Worm (Caenorhabditis elegans) whole organism, early embryonic: ENCODE data around the gene K03A11.1.

ENCODE experiments used
- B0310.2 ChIP-seq: sonication (generic microtip); optimal IDR thresholded peaks from 2 replicates; lab custom pipeline; 2016; ENCODE audit warnings: mild to moderate bottlenecking, missing genetic modification characterization, missing compliant biosample characterization
- aly-1 ChIP-seq: sonication (generic microtip); optimal IDR thresholded peaks from 2 replicates; lab custom pipeline; 2016; ENCODE audit warnings: missing genetic modification characterization, missing compliant biosample characterization
- ama-1 ChIP-seq: fragments of 150-350 bp; optimal IDR thresholded peaks from 2 replicates; lab custom pipeline; 2014
- ceh-13 ChIP-seq: fragments of 200-800 bp; sonication (Bioruptor generic); optimal IDR thresholded peaks from 2 replicates; lab custom pipeline; 2018; ENCODE audit warnings: mild to moderate bottlenecking, missing genetic modification characterization, missing compliant biosample characterization
- flt-1 ChIP-seq: fragments of 200-800 bp; sonication (Bioruptor generic); IDR thresholded peaks from 2 replicates; pipeline ENCODE4 v1.3.6; 2022; ENCODE audit warnings: missing genetic modification characterization, missing compliant biosample characterization
- hmbx-1 ChIP-seq: sonication (generic microtip); optimal IDR thresholded peaks from 2 replicates; lab custom pipeline; 2016; ENCODE audit warnings: mild to moderate bottlenecking, missing genetic modification characterization, missing compliant biosample characterization
- pes-1 ChIP-seq: fragments of 200-800 bp; sonication (Bioruptor generic); IDR thresholded peaks from 2 replicates; pipeline ENCODE4 v1.3.6; 2022; ENCODE audit warnings: missing genetic modification reagents, missing genetic modification characterization, missing compliant biosample characterization
- sea-1 ChIP-seq: fragments of 200-800 bp; sonication (Bioruptor generic); conservative IDR thresholded peaks from 2 replicates; pipeline ENCODE4 v1.3.6; 2022; ENCODE audit warnings: missing genetic modification characterization, missing compliant biosample characterization
- tbx-37 ChIP-seq: fragments of 200-800 bp; sonication (Bioruptor generic); conservative IDR thresholded peaks from 2 replicates; pipeline ENCODE4 v1.3.6; 2022; ENCODE audit warnings: missing genetic modification reagents, missing genetic modification characterization, missing compliant biosample characterization

DNA sequence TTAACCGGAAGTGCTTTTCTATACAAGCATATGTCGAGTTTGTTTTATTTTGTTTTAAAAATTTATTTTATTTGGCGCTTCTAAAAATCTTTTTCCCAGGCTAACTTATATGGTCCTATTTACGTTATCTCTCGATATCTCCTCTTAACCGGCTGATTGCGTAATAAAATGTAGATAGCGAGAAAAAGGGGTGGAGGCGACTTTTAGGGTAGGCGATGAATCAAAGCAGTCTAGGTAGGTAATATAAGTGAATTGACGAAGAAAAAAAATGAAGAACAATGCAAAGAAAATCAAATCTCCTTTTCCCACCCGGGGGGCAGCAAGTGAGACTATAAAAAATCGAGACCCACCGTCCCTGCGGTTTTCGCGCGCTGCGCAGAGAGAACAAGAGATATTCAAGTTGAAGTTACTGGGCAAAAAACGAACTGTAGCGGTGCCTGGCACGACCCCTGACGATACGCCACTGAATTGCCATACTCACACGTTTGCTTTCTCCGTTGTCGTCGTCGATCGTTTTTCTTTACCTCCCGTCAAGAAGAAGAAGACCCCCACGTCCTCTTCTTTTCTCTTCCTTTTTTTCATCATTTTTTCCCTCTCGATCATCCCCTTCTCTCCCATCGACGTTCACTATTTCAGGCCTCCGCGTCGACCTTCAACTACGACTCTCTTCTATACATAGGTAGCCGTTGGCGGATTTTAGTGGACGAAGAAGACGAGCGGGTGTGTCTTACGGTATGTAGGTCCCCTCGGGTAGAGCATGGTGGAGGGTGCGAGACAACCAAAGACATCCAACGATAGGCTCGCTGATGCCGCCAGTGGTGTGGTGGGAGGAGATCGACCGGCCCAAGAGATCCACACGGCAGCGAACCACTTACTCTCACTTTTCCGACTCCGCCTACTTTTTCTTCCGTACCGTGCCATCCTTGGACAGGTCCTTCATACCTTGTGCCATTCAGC, 43.4 kb upstream of the K03A11.1 start, which contains the start of gene nhr-25:
- TF ChIP-seq ama-1 (lab: Kevin White, UChicago) = no peak
- no peak for TF ChIP-seq ceh-13
- no peak for TF ChIP-seq hmbx-1 (tag; lab: Kevin White, UChicago)
- 0 out of 2 replicates have a peak, but pooled peaks have one; percentile 6 for TF ChIP-seq flt-1 (GFP tag; lab: Robert Waterston, UW)
- TF ChIP-seq aly-1 (tag; lab: Kevin White, UChicago) = no peak
- no peak for TF ChIP-seq pes-1 (GFP tag; lab: Robert Waterston, UW)
- TF ChIP-seq tbx-37 (GFP tag; lab: Robert Waterston, UW) = no peak
- no peak for TF ChIP-seq sea-1 (GFP tag; lab: Robert Waterston, UW)
- TF ChIP-seq B0310.2 (tag; lab: Kevin White, UChicago) = no peak
